Fruit fly (Drosophila melanogaster): ENCODE data around the gene glo.
A peak's percentile ranks its signal among the peaks of the same experiment; 100 is the strongest.

The glo gene

DNA sequence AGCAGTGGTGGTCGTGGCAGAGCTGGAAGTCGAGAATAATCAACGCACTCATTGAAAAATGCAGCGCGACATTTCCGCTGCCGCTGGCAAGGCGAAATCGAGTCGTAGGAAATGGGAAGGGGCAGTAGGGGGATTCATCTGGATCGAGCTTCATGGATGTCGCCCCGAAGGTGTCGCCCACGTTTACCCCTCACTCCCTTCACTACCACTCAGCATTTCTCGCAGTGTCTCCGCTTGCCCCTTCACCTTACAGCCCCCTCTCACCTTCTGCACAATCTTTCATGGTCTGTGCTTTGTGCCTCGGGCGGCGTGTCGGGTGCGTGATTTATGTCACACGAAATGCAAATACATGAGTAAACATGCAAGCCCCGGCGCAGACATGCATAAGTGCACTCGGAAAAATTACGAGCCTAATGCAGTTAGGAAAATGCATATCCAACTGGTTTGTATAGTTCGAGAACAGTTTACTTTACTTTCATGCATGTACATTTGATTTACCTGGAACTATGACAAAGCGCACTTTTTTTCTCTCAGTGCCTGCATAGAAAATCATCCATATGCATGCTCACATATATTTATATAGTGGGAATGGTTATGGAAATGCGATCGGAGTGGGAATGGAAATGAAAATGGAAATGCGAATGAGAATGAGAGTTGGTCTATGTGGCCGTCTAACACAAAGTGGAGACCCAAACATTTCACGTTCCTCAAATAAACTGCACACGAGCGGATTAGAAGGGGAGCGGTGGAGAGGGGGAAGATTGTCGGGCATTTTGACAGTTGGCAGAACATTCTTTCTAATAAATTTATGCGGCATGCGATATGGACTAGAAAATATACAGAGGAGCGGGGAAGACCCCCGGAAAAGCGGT is 30.4 kb upstream of the glo start (continued):
- TF ChIP-seq tgo (GFP tag; IDR thresholded peaks at IDR 0.05) (peak; percentile 79), CG12236 (GFP tag; optimal IDR thresholded peaks at IDR 0.05) (peak; percentile 82), Doc2 (GFP tag; IDR thresholded peaks at IDR 0.05) (no peak), Hr51 (GFP tag; optimal IDR thresholded peaks at IDR 0.05) (peak; percentile 36 to 84), fd96Cb (tag; optimal IDR thresholded peaks at IDR 0.05) (peak; percentile 96), ara (GFP tag; IDR thresholded peaks at IDR 0.05) (peak; percentile 95), CG16779 (GFP tag; IDR thresholded peaks at IDR 0.05) (peak; percentile 54; the same call in 1 of the 2 replicates), eyg (GFP tag; optimal IDR thresholded peaks at IDR 0.05) (peak; percentile 77), CG11085 (GFP tag; IDR thresholded peaks at IDR 0.05) (peak; percentile 54), Dip3 (GFP tag; optimal IDR thresholded peaks at IDR 0.05) (peak; percentile 24), rib (GFP tag; IDR thresholded peaks at IDR 0.05) (no peak), GATAe (GFP tag; conservative IDR thresholded peaks at IDR 0.05) (no peak), CG6654 (GFP tag; optimal IDR thresholded peaks at IDR 0.05) (peak; percentile 78), dimm (GFP tag; IDR thresholded peaks at IDR 0.05) (peak; percentile 83), ci (GFP tag; IDR thresholded peaks at IDR 0.05) (peak; percentile 97), CG15696 (tag; optimal IDR thresholded peaks at IDR 0.05) (peak; percentile 38), CG18262 (tag; optimal IDR thresholded peaks at IDR 0.05) (peak; percentile 96), CG10431 (GFP tag; optimal IDR thresholded peaks at IDR 0.05) (peak; percentile 88), ham (GFP tag; IDR thresholded peaks at IDR 0.05) (no peak), ATbp (GFP tag; optimal IDR thresholded peaks at IDR 0.05) (peak; percentile 97), CG8924 (tag; optimal IDR thresholded peaks at IDR 0.05) (peak; percentile 88), CG4424 (GFP tag; optimal IDR thresholded peaks at IDR 0.05) (peak; percentile 93), gcm2 (GFP tag; optimal IDR thresholded peaks at IDR 0.05) (peak; percentile 76), sc (optimal IDR thresholded peaks at IDR 0.05) (no peak), sc (GFP tag; optimal IDR thresholded peaks at IDR 0.05) (peak; percentile 91), Gug (GFP tag; IDR thresholded peaks at IDR 0.05) (peak; percentile 90), NC2α (GFP tag; optimal IDR thresholded peaks at IDR 0.05) (peak; percentile 86), jumu (GFP tag; optimal IDR thresholded peaks at IDR 0.05) (peak; percentile 93), usp (GFP tag; optimal IDR thresholded peaks at IDR 0.05) (no peak), CG8478 (optimal IDR thresholded peaks at IDR 0.05) (no peak), insv (GFP tag; optimal IDR thresholded peaks at IDR 0.05) (no peak), crc (GFP tag; optimal IDR thresholded peaks at IDR 0.05) (peak; percentile 75), CTCF (GFP tag; optimal IDR thresholded peaks at IDR 0.05) (peak; percentile 57), HLH3B (GFP tag; IDR thresholded peaks at IDR 0.05) (peak; percentile 95), CG32532 (GFP tag; IDR thresholded peaks at IDR 0.05) (peak; percentile 14; the same call in 1 of the 2 replicates), CG7786 (GFP tag; optimal IDR thresholded peaks at IDR 0.05) (peak; percentile 70), Hmr (GFP tag; optimal IDR thresholded peaks at IDR 0.05) (peak; percentile 22), Side (GFP tag; optimal IDR thresholded peaks at IDR 0.05) (peak; percentile 81), CG18476 (GFP tag; optimal IDR thresholded peaks at IDR 0.05) (peak; percentile 83), CG11504 (tag; optimal IDR thresholded peaks at IDR 0.05) (peak; percentile 92), CG15514 (GFP tag; optimal IDR thresholded peaks at IDR 0.05) (peak; percentile 17), CG17385 (GFP tag; optimal IDR thresholded peaks at IDR 0.05) (peak; percentile 81), CG7839 (tag; optimal IDR thresholded peaks at IDR 0.05) (peak; percentile 92), CG10959 (GFP tag; IDR thresholded peaks at IDR 0.05) (peak; percentile 75), CG17802 (tag; optimal IDR thresholded peaks at IDR 0.05) (peak; percentile 86), CG7271 (tag; optimal IDR thresholded peaks at IDR 0.05) (no peak), oc (tag; optimal IDR thresholded peaks at IDR 0.05) (peak; percentile 97), Hsf (GFP tag; optimal IDR thresholded peaks at IDR 0.05) (peak; percentile 86), dmrt99B (tag; optimal IDR thresholded peaks at IDR 0.05) (peak; percentile 96), psq (GFP tag; optimal IDR thresholded peaks at IDR 0.05) (peak; percentile 63)
